Fruit fly (Drosophila melanogaster) S2 (cell line): ENCODE data around the gene ND-13B.

Source experiments
- CG8478 ChIP-seq: fragments of >200 bp; optimal IDR thresholded peaks from 2 replicates; lab custom pipeline; 2018
- CTCF ChIP-seq, 2 experiments: fragments of >200 bp; optimal IDR thresholded peaks; 2 replicates each; lab custom pipeline; 2018

DNA sequence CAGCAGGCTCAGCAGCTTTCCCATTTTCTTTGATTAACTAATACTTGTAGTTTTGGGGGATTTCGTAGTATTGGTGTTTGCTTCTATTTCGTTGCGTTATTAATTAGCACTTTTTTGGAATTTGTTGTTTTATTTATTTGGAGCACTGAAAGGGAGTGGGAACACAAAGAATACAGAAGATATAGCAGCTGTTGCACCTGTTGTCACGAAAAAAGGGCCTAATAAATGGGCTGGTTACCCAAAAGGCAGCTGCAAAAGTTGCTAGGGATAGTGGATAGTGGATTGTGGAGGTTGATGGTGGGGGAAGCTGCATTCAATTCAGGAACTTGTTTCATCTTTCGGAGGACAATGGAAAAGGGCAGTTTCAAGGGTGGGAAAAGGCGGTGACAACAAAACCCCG lies 34.4 kb downstream of the ND-13B start:
- TF ChIP-seq CG8478 (lab: Kevin White, UChicago) (no peak), CTCF (optimal IDR thresholded peaks at IDR 0.05; lab: Kevin White, UChicago) (no peak)
